Worm (Caenorhabditis elegans) whole organism, late embryonic: ENCODE measurements around the gene C48B4.9.

ENCODE experiments used
- F13H6.1 ChIP-seq: sonication (generic microtip); optimal IDR thresholded peaks from 2 replicates; lab custom pipeline; 2016; ENCODE audit warnings: missing genetic modification characterization, missing compliant biosample characterization
- K09A11.1 ChIP-seq: sonication (generic microtip); optimal IDR thresholded peaks from 2 replicates; lab custom pipeline; 2017; ENCODE audit warnings: antibody characterized with exemption, mild to moderate bottlenecking, missing genetic modification characterization, missing compliant biosample characterization; ENCODE audit not compliant: insufficient read depth
- Y22D7AL.16 ChIP-seq: sonication (generic microtip); optimal IDR thresholded peaks from 2 replicates; lab custom pipeline; 2016; ENCODE audit warnings: missing genetic modification characterization, missing compliant biosample characterization
- ceh-14 ChIP-seq: sonication (generic microtip); optimal IDR thresholded peaks from 2 replicates; lab custom pipeline; 2016; ENCODE audit warnings: missing genotype, missing genetic modification characterization, missing compliant biosample characterization
- ceh-22 ChIP-seq: sonication (generic microtip); optimal IDR thresholded peaks from 2 replicates; lab custom pipeline; 2017; ENCODE audit warnings: missing biosample characterization, missing genetic modification characterization
- ceh-34 ChIP-seq: sonication (generic microtip); optimal IDR thresholded peaks from 2 replicates; lab custom pipeline; 2016; ENCODE audit warnings: mild to moderate bottlenecking, missing genetic modification characterization, missing compliant biosample characterization
- ceh-45 ChIP-seq: fragments of 200-800 bp; sonication (Bioruptor generic); IDR thresholded peaks from 2 replicates; pipeline ENCODE4 v1.3.6; 2022; ENCODE audit warnings: missing genetic modification reagents, missing genetic modification characterization, missing compliant biosample characterization
- ceh-6 ChIP-seq: fragments of 200-800 bp; sonication (Bioruptor generic); optimal IDR thresholded peaks from 2 replicates; lab custom pipeline; 2018; ENCODE audit warnings: mild to moderate bottlenecking, missing genetic modification characterization, missing compliant biosample characterization
- ceh-9 ChIP-seq: sonication (generic microtip); optimal IDR thresholded peaks from 2 replicates; lab custom pipeline; 2016; ENCODE audit warnings: mild to moderate bottlenecking, missing genetic modification characterization, inconsistent platforms, missing compliant biosample characterization
- che-1 ChIP-seq: sonication (generic microtip); optimal IDR thresholded peaks from 2 replicates; lab custom pipeline; 2016; ENCODE audit warnings: mild to moderate bottlenecking, missing genetic modification characterization, missing compliant biosample characterization
- eyg-1 ChIP-seq: sonication (generic microtip); optimal IDR thresholded peaks from 2 replicates; lab custom pipeline; 2016; ENCODE audit warnings: missing genotype, missing genetic modification characterization, missing compliant biosample characterization
- fax-1 ChIP-seq: sonication (generic microtip); optimal IDR thresholded peaks from 2 replicates; lab custom pipeline; 2016; ENCODE audit warnings: missing genotype, missing genetic modification characterization, missing compliant biosample characterization
- fkh-6 ChIP-seq: sonication (generic microtip); optimal IDR thresholded peaks from 2 replicates; lab custom pipeline; 2016; ENCODE audit warnings: missing genetic modification characterization, missing compliant biosample characterization
- gmeb-2 ChIP-seq: sonication (generic microtip); optimal IDR thresholded peaks from 2 replicates; lab custom pipeline; 2016; ENCODE audit warnings: missing genetic modification characterization, inconsistent platforms, missing compliant biosample characterization
- lin-11 ChIP-seq: fragments of 200-800 bp; sonication (Bioruptor generic); optimal IDR thresholded peaks from 2 replicates; lab custom pipeline; 2018; ENCODE audit warnings: mild to moderate bottlenecking, missing genetic modification characterization, missing compliant biosample characterization
- madf-2 ChIP-seq: sonication (generic microtip); optimal IDR thresholded peaks from 2 replicates; lab custom pipeline; 2017; ENCODE audit warnings: missing genetic modification characterization, missing compliant biosample characterization
- nfya-1 ChIP-seq: sonication (generic microtip); optimal IDR thresholded peaks from 2 replicates; lab custom pipeline; 2017; ENCODE audit warnings: missing genetic modification characterization, mild to moderate bottlenecking, missing compliant biosample characterization, antibody characterized with exemption, moderate library complexity
- nhr-11 ChIP-seq: fragments of 150-350 bp; optimal IDR thresholded peaks from 2 replicates; lab custom pipeline; 2014; ENCODE audit warnings: missing biosample characterization, missing genetic modification characterization
- pag-3 ChIP-seq: sonication (generic microtip); optimal IDR thresholded peaks from 2 replicates; lab custom pipeline; 2016; ENCODE audit warnings: missing compliant biosample characterization, missing genetic modification characterization, borderline replicate concordance
- pha-2 ChIP-seq: sonication (generic microtip); optimal IDR thresholded peaks from 2 replicates; lab custom pipeline; 2017; ENCODE audit warnings: mild to moderate bottlenecking, missing genetic modification characterization, missing compliant biosample characterization
- pha-4 ChIP-seq: fragments of 150-350 bp; optimal IDR thresholded peaks from 2 replicates; lab custom pipeline; 2018; ENCODE audit warnings: missing biosample characterization, missing genetic modification reagents, missing genetic modification characterization
- pqm-1 ChIP-seq: sonication (generic microtip); optimal IDR thresholded peaks from 2 replicates; lab custom pipeline; 2016; ENCODE audit warnings: missing genetic modification characterization, missing compliant biosample characterization
- pros-1 ChIP-seq: fragments of 150-350 bp; optimal IDR thresholded peaks from 2 replicates; lab custom pipeline; 2014; ENCODE audit warnings: missing biosample characterization, missing genetic modification reagents, missing genetic modification characterization
- sox-2 ChIP-seq: fragments of 200-800 bp; sonication (Bioruptor generic); IDR thresholded peaks from 2 replicates; pipeline ENCODE4 v1.3.6; 2022; ENCODE audit warnings: missing genetic modification reagents, missing genetic modification characterization, missing compliant biosample characterization
- sox-4 ChIP-seq: sonication (generic microtip); optimal IDR thresholded peaks from 2 replicates; lab custom pipeline; 2017; ENCODE audit warnings: mild to moderate bottlenecking, missing genetic modification characterization, inconsistent platforms, missing compliant biosample characterization
- syd-9 ChIP-seq: sonication (generic microtip); optimal IDR thresholded peaks from 2 replicates; lab custom pipeline; 2016; ENCODE audit warnings: mild to moderate bottlenecking, missing genetic modification characterization, moderate library complexity, missing compliant biosample characterization
- tbx-7 ChIP-seq: sonication (generic microtip); optimal IDR thresholded peaks from 2 replicates; lab custom pipeline; 2016; ENCODE audit warnings: missing genotype, missing genetic modification characterization, missing compliant biosample characterization
- unc-42 ChIP-seq: sonication (generic microtip); optimal IDR thresholded peaks from 2 replicates; lab custom pipeline; 2016; ENCODE audit warnings: missing genotype, missing genetic modification characterization, missing compliant biosample characterization
- unc-55 ChIP-seq: sonication (generic microtip); optimal IDR thresholded peaks from 2 replicates; lab custom pipeline; 2017; ENCODE audit warnings: missing biosample characterization, missing genetic modification reagents, missing genetic modification characterization
- zip-5 ChIP-seq: sonication (generic microtip); optimal IDR thresholded peaks from 2 replicates; lab custom pipeline; 2016; ENCODE audit warnings: missing genetic modification characterization, missing compliant biosample characterization
- ztf-16 ChIP-seq: sonication (generic microtip); optimal IDR thresholded peaks from 2 replicates; lab custom pipeline; 2017; ENCODE audit warnings: missing genetic modification characterization, missing compliant biosample characterization

Gene C48B4.9

ce11 chrIII:9563235-9563634 is at the start of gene C48B4.9:
TSS of gene C48B4.9 (minus strand) at chrIII:9563335.
- TF ChIP-seq lin-11 (tag; lab: Kevin White, UChicago) (no peak), tbx-7 (tag; lab: Kevin White, UChicago) (no peak), fkh-6 (tag; lab: Kevin White, UChicago) (no peak), unc-55 (no peak), sox-4 (tag; lab: Kevin White, UChicago) (no peak), sox-2 (GFP tag; lab: Robert Waterston, UW) (no peak), eyg-1 (tag; lab: Kevin White, UChicago) (no peak)

DNA sequence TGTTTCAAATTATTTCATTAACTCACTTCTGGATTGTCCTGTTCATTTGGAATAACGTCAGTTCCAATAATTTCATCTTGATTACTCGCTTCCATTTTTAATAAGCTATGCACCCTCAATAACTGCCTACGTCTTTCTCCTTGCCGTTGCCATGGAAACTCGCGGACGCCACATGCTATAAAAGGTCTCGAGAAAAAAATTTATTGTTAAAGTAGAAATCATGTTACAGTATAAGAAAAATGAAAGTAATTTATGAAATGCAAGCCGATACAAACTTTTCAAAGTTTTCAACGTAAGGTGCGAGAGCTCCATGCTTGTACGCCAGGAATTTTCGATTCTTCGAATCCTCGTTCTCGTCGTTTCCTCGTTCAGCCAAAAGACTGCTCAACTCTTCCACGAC is 49.0 kb upstream of the C48B4.9 start, which contains the start of gene bbs-4:
Gene bbs-4 (minus strand): TSS at position 101 of the 400 bp plus-strand sequence.
- TF ChIP-seq fax-1 (tag; lab: Kevin White, UChicago) (no peak), pha-2 (tag; lab: Kevin White, UChicago) (no peak), pag-3 (tag; lab: Kevin White, UChicago) (no peak), nhr-11 (tag; lab: Kevin White, UChicago) (no peak), ceh-9 (tag; lab: Kevin White, UChicago) (no peak), sox-4 (tag; lab: Kevin White, UChicago) (no peak), pha-4 (tag; lab: Kevin White, UChicago) (no peak), ceh-6 (GFP tag; lab: Kevin White, UChicago) (no peak), zip-5 (tag; lab: Kevin White, UChicago) (no peak), K09A11.1 (tag; lab: Kevin White, UChicago) (no peak), ceh-14 (tag; lab: Kevin White, UChicago) (no peak)
- TF ChIP-seq, all 69 proteins: peak for 0

ce11 chrIII:9608650-9609049 is 45.5 kb upstream of the C48B4.9 start, which contains the start of gene clec-161:
TSS of gene clec-161 (minus strand) at chrIII:9608750.
- TF ChIP-seq unc-42 (no peak), nfya-1 (tag; lab: Kevin White, UChicago) (no peak), che-1 (tag; lab: Kevin White, UChicago) (no peak), madf-2 (tag; lab: Kevin White, UChicago) (no peak), pqm-1 (tag; lab: Kevin White, UChicago) (no peak), pros-1 (no peak), F13H6.1 (tag; lab: Kevin White, UChicago) (no peak), fax-1 (tag; lab: Kevin White, UChicago) (no peak), fkh-6 (tag; lab: Kevin White, UChicago) (no peak), zip-5 (tag; lab: Kevin White, UChicago) (no peak), ceh-45 (no peak), gmeb-2 (tag; lab: Kevin White, UChicago) (no peak), syd-9 (tag; lab: Kevin White, UChicago) (no peak), ceh-22 (tag; lab: Kevin White, UChicago) (no peak), Y22D7AL.16 (tag; lab: Kevin White, UChicago) (no peak)
- TF ChIP-seq, all 69 proteins: peak for 0

ce11 chrIII:9600645-9601044 is 37.5 kb upstream of the C48B4.9 start, which contains the start of gene F58A4.2:
TSS of gene F58A4.2 (minus strand) at chrIII:9600745.
- no peak for TF ChIP-seq unc-42

- TF ChIP-seq F13H6.1 (tag; lab: Kevin White, UChicago) (no peak), ceh-45 (no peak), ztf-16 (tag; lab: Kevin White, UChicago) (no peak)
These were observed 35.0 kb upstream of the C48B4.9 start, which contains the start of gene F58A4.1 for ce11 chrIII:9598168-9598567. TSS of gene F58A4.1 (plus strand) at chrIII:9598468.

DNA sequence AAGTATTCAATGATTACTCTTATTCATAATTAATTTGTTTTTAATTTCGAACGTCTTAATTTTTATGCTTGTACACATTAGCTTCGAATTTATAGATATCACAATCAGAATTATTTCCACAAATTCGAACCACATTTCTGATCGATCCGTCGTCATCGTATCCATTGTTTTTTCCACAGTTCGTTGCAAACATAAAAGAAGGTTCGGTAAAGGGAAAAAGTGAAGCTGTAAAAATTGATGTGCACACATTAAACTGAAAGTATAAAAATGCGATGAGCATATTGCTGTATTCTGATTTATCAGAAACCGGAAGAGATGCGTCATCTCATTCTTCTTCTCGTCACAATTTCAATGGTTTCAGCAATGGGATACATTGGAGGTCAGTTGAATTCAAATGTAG is 33.9 kb upstream of the C48B4.9 start, which contains the start of gene C48B4.12:
Gene C48B4.12 (plus strand): TSS at position 301 of the 400 bp plus-strand sequence.
- TF ChIP-seq zip-5 (tag; lab: Kevin White, UChicago) (no peak), ceh-34 (tag; lab: Kevin White, UChicago) (no peak), F13H6.1 (tag; lab: Kevin White, UChicago) (no peak)
